Worm (Caenorhabditis elegans): ENCODE data around the gene C07D10.1.

DNA sequence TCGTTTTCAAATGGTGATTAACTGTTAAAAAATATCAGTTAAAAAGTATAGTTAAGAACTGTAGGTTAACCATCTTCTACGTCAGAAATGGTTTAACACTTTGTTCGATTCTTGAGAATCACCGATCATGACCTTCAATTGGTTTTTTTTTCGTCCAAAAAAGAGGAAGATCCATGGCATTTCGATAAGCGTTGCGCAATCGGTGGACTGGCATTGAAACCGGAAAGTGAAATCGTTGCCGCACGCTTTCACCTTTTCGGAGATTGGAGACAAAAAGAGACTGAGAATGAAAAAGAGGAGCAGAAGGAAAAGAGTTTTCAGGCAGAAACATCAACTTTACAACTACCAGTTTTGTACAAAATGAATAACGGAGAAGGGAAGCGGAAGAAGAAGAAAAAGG is 6.5 kb downstream of the C07D10.1 start:
- no peak for TF ChIP-seq pqm-1 (tag; optimal IDR thresholded peaks at IDR 0.05)
- TF ChIP-seq lin-39 (tag; optimal IDR thresholded peaks at IDR 0.05), result no peak
- TF ChIP-seq nhr-76 (tag; optimal IDR thresholded peaks at IDR 0.05), result no peak
- no peak for TF ChIP-seq daf-12 (tag; optimal IDR thresholded peaks at IDR 0.05)
- TF ChIP-seq skn-1 (tag; optimal IDR thresholded peaks at IDR 0.05), result no peak
- no peak for TF ChIP-seq ztf-4 (tag; optimal IDR thresholded peaks at IDR 0.05)
- no peak for TF ChIP-seq mdl-1 (tag; optimal IDR thresholded peaks at IDR 0.05)
- TF ChIP-seq unc-62 (GFP tag; optimal IDR thresholded peaks at IDR 0.05), result no peak
- no peak for TF ChIP-seq nhr-11 (tag; optimal IDR thresholded peaks at IDR 0.05)
- TF ChIP-seq pha-4 (tag; optimal IDR thresholded peaks at IDR 0.05), result no peak
- no peak for TF ChIP-seq ztf-11 (tag; optimal IDR thresholded peaks at IDR 0.05)

All from whole organism, L3 larva.